Fruit fly (Drosophila melanogaster): ENCODE measurements around the gene ush.

Gene ush

DNA sequence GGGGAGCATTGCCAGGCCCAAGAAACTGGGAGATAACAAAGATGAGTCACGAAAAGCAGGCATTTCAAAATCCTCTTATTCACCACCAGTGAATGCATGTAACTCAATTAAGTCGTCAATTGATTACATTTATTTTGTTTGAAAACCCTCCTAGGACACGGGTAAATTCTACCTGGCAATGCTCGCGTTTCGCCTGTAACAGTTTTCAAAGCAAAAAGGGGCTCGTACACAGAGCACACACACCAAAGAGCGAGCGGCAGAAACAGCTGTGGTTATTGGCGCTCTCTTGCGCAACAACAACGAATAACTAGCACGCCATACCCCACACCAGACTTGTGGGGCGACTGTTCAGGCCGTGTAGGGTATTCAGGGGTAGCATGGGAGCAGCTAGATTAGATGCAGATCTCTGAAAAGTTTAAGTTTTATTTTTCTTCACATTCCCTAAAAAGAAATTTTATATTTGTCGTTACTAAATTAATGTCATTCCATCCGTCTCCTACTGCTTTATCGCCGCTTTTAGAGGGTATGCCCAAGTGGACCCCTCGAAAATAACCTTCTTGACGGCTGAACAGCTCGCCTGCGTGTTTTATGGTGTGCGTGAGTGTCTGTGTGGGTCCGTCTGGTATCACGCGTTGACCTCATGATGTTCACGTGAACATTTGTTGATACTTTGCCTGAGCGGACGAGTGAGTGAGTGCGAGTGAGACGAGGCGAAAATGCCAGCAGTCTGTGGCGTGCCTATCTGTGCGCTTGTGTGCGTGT, 4.8 kb downstream of the ush start (continued):
- TF ChIP-seq fd102C (GFP tag; optimal IDR thresholded peaks at IDR 0.05) (peak; percentile 99), CG11696 (GFP tag; IDR thresholded peaks at IDR 0.05) (no peak), CG10431 (GFP tag; optimal IDR thresholded peaks at IDR 0.05) (peak; percentile 99), CG1602 (GFP tag; optimal IDR thresholded peaks at IDR 0.05) (peak; percentile 100), CG5245 (GFP tag; optimal IDR thresholded peaks at IDR 0.05) (peak; percentile 100), Mrtf (GFP tag; IDR thresholded peaks at IDR 0.05) (no peak), knrl (GFP tag; IDR thresholded peaks at IDR 0.05; ENCODE audit: partially characterized antibody) (no peak), CG1233 (GFP tag; optimal IDR thresholded peaks at IDR 0.05) (peak; percentile 100), BtbVII (GFP tag; optimal IDR thresholded peaks at IDR 0.05) (peak; percentile 100), CG12219 (GFP tag; optimal IDR thresholded peaks at IDR 0.05) (peak; percentile 100), CG9437 (GFP tag; optimal IDR thresholded peaks at IDR 0.05) (peak; percentile 98), Ssrp (tag; optimal IDR thresholded peaks at IDR 0.05) (peak; percentile 100), CG4820 (GFP tag; optimal IDR thresholded peaks at IDR 0.05) (peak; percentile 100), unpg (GFP tag; optimal IDR thresholded peaks at IDR 0.05) (peak; percentile 100), CG18011 (GFP tag; optimal IDR thresholded peaks at IDR 0.05) (peak; percentile 95), ftz-f1 (GFP tag; optimal IDR thresholded peaks at IDR 0.05) (peak; percentile 100), luna (GFP tag; optimal IDR thresholded peaks at IDR 0.05) (peak; percentile 100), Blimp-1 (GFP tag; optimal IDR thresholded peaks at IDR 0.05) (peak; percentile 100), CG31365 (tag; optimal IDR thresholded peaks at IDR 0.05) (peak; percentile 97), mam (GFP tag; optimal IDR thresholded peaks at IDR 0.05) (peak; percentile 100), slp2 (GFP tag; optimal IDR thresholded peaks at IDR 0.05) (peak; percentile 100), yki (optimal IDR thresholded peaks at IDR 0.05) (peak; percentile 60), Dip3 (GFP tag; optimal IDR thresholded peaks at IDR 0.05) (peak; percentile 100), CG17829 (tag; optimal IDR thresholded peaks at IDR 0.05) (peak; percentile 100), croc (GFP tag; conservative IDR thresholded peaks at IDR 0.05) (peak; percentile 100), chinmo (GFP tag; IDR thresholded peaks at IDR 0.05; ENCODE audit: partially characterized antibody) (no peak), CG2678 (tag; optimal IDR thresholded peaks at IDR 0.05) (peak; percentile 100), CG7786 (GFP tag; optimal IDR thresholded peaks at IDR 0.05) (peak; percentile 100), grn (GFP tag; optimal IDR thresholded peaks at IDR 0.05) (peak; percentile 100), E2f1 (GFP tag; IDR thresholded peaks at IDR 0.05) (no peak), pzg (GFP tag; optimal IDR thresholded peaks at IDR 0.05) (peak; percentile 79), Side (GFP tag; optimal IDR thresholded peaks at IDR 0.05) (peak; percentile 100), maf-S (GFP tag; optimal IDR thresholded peaks at IDR 0.05) (peak; percentile 100), ara (GFP tag; IDR thresholded peaks at IDR 0.05) (no peak), CG10543 (GFP tag; optimal IDR thresholded peaks at IDR 0.05) (peak; percentile 100), H15 (GFP tag; IDR thresholded peaks at IDR 0.05) (no peak), CG5180 (GFP tag; optimal IDR thresholded peaks at IDR 0.05) (peak; percentile 96), CG17361 (GFP tag; IDR thresholded peaks at IDR 0.05) (no peak), CG11398 (GFP tag; optimal IDR thresholded peaks at IDR 0.05) (peak; percentile 100), E2f2 (GFP tag; IDR thresholded peaks at IDR 0.05) (no peak), CkIIα-i1 (GFP tag; IDR thresholded peaks at IDR 0.05) (no peak), Rx (GFP tag; IDR thresholded peaks at IDR 0.05) (no peak), YL-1 (GFP tag; optimal IDR thresholded peaks at IDR 0.05) (peak; percentile 100), CoRest (tag; optimal IDR thresholded peaks at IDR 0.05) (peak; percentile 100), CG31224 (GFP tag; IDR thresholded peaks at IDR 0.05) (no peak), D19A (tag; optimal IDR thresholded peaks at IDR 0.05) (peak; percentile 99), CG7928 (GFP tag; optimal IDR thresholded peaks at IDR 0.05) (peak; percentile 94), mirr (GFP tag; optimal IDR thresholded peaks at IDR 0.05) (peak; percentile 100), lola (GFP tag; optimal IDR thresholded peaks at IDR 0.05) (peak in 2 of 3 experiments; percentile 24 to 100)

All from whole organism, embryonic.